Fruit fly (Drosophila melanogaster): Measurements from ENCODE around the gene Amt.
A peak's percentile ranks its signal among the peaks of the same experiment; 100 is the strongest.

The Amt gene

DNA sequence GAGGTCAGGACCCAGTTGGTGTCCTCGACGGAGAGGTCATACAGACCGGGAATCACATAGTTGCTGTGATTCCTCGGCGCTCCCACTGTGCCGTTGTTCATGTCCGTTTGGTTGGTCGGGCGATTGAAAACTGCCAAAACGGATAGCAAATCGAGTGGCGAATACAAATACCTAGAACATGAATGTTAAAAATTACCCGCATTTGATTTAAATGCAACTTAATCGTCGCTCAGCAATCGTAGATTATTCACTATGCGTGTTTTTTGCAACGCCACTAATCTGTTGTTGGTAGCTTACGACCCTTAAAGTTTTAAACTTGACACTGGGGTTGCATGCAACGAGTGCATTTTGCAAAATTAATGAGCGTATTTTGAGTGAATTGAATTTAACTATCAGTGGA lies at the start of gene Amt:
Gene Amt (minus strand): TSS at position 101 of the 400 bp plus-strand sequence.
- TF ChIP-seq svp (GFP tag) (no peak), CG6276 (GFP tag; optimal IDR thresholded peaks at IDR 0.05) (no peak), eg (GFP tag; IDR thresholded peaks at IDR 0.05) (no peak), dac (GFP tag; optimal IDR thresholded peaks at IDR 0.05) (no peak)

DNA sequence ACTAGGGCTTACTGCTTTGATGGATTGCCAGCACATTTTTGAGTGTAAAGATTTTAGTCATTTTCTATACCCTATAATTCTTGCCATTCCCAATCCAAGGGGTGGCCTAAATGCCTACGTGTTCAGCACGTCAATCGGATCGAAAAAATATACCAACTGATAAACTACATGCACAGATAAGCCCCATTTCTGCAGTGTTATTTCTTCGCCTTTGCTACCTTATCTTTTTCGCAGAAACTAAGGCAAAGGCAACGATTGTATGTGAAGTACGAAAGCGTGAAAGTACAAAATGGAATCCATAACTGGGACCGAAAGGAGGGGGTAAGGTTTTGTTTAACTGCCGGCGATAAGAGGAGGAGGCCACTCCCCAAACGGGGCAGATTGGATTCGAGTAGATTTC lies 49.0 kb upstream of the Amt start:
- TF ChIP-seq acj6 (GFP tag; optimal IDR thresholded peaks at IDR 0.05), result no peak
- peak; percentile 83 for TF ChIP-seq vri (GFP tag; optimal IDR thresholded peaks at IDR 0.05)
- no peak for TF ChIP-seq OdsH (GFP tag; optimal IDR thresholded peaks at IDR 0.05)
- TF ChIP-seq Hr39 (GFP tag; optimal IDR thresholded peaks at IDR 0.05), result no peak
- no peak for TF ChIP-seq Hr4 (GFP tag; optimal IDR thresholded peaks at IDR 0.05)
- no peak for TF ChIP-seq Sox102F (GFP tag; optimal IDR thresholded peaks at IDR 0.05)
- TF ChIP-seq Hr38 (GFP tag; optimal IDR thresholded peaks at IDR 0.05), result no peak

dm6 chr3R:15293878-15294350 lies 45.0 kb upstream of the Amt start:
- TF ChIP-seq Lpt (GFP tag; optimal IDR thresholded peaks at IDR 0.05) (no peak), Gug (GFP tag; IDR thresholded peaks at IDR 0.05) (no peak), Blimp-1 (GFP tag; optimal IDR thresholded peaks at IDR 0.05) (peak; percentile 17), CG11902 (GFP tag; optimal IDR thresholded peaks at IDR 0.05) (no peak), CG8119 (GFP tag; IDR thresholded peaks at IDR 0.05) (no peak), Met (GFP tag; optimal IDR thresholded peaks at IDR 0.05) (no peak), cyc (GFP tag; optimal IDR thresholded peaks at IDR 0.05) (no peak), vri (GFP tag; optimal IDR thresholded peaks at IDR 0.05) (peak; percentile 42), CG9139 (GFP tag; optimal IDR thresholded peaks at IDR 0.05) (no peak)

DNA sequence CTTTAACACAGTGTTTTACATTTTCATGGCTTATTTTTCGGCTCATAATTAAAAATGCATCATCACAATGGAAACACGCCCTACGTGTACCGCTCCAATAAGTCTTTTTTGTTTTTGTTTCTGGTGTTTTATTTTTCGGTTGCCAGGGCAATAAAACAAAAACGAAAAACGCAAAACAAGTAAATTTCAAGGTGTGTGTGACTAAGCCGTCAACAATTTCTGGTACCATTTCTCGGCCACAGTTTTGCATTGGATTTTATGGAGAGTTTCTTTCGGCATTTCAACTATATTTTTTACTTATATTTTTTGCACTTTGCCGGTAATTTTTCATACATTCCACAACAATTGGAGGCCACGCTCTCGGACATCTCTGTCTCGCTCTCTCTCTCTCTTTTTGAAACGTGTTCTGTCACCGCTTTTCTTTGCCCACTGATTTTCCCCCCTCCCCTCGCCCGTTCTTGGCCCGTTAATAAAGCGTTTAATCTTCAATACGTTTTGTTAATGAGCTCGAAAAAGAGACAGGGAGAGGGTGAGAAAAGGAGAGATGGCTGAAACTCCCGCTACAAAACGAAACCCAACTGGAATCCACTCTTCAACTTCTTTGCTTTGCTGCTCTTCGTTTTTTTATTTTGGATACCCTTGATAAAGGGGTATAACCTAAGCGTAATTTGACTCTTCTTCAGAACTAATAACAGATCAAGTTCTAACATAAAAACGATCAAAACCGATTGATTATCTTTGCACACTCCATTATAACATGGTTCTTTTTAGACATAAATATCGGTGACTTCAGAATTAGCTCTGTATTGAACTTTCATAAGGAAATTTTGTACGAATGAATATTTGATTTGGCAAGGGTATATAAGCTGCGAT lies 44.3 kb upstream of the Amt start:
- TF ChIP-seq Ets21C (GFP tag; optimal IDR thresholded peaks at IDR 0.05) (peak; percentile 32), esn (GFP tag; optimal IDR thresholded peaks at IDR 0.05) (peak; percentile 66), CG8319 (GFP tag; optimal IDR thresholded peaks at IDR 0.05) (no peak), CG34406 (GFP tag; optimal IDR thresholded peaks at IDR 0.05) (peak; percentile 33), Blimp-1 (GFP tag; optimal IDR thresholded peaks at IDR 0.05) (peak; percentile 67), net (GFP tag; optimal IDR thresholded peaks at IDR 0.05) (no peak), lz (GFP tag; optimal IDR thresholded peaks at IDR 0.05) (peak; percentile 60), CG3032 (tag; optimal IDR thresholded peaks at IDR 0.05) (no peak), Eip75B (GFP tag; optimal IDR thresholded peaks at IDR 0.05) (no peak), Met (GFP tag; optimal IDR thresholded peaks at IDR 0.05) (peak; percentile 68), CG32006 (GFP tag; optimal IDR thresholded peaks at IDR 0.05) (no peak), CG16779 (tag; optimal IDR thresholded peaks at IDR 0.05) (no peak), topi (GFP tag; optimal IDR thresholded peaks at IDR 0.05) (peak; percentile 38), Hr38 (GFP tag; optimal IDR thresholded peaks at IDR 0.05) (no peak), CG31627 (GFP tag; optimal IDR thresholded peaks at IDR 0.05) (no peak), spab (GFP tag; optimal IDR thresholded peaks at IDR 0.05) (no peak), CG6792 (GFP tag; optimal IDR thresholded peaks at IDR 0.05) (peak; percentile 33), fkh (GFP tag; optimal IDR thresholded peaks at IDR 0.05) (no peak), CG8119 (GFP tag; IDR thresholded peaks at IDR 0.05) (no peak), CG6276 (GFP tag; optimal IDR thresholded peaks at IDR 0.05) (no peak), CG6163 (GFP tag; IDR thresholded peaks at IDR 0.05) (peak; percentile 22; the same call in 1 of the 3 replicates), fd85E (GFP tag; optimal IDR thresholded peaks at IDR 0.05) (peak; percentile 8), CG8632 (GFP tag; optimal IDR thresholded peaks at IDR 0.05) (peak; percentile 6), ss (GFP tag; optimal IDR thresholded peaks at IDR 0.05) (peak in 1 of 2 experiments; percentile 47), CG6854 (GFP tag; optimal IDR thresholded peaks at IDR 0.05) (no peak), Smox (GFP tag; optimal IDR thresholded peaks at IDR 0.05) (no peak), vri (GFP tag; optimal IDR thresholded peaks at IDR 0.05) (peak; percentile 48), CG11902 (GFP tag; optimal IDR thresholded peaks at IDR 0.05) (peak; percentile 23), fd59A (GFP tag; optimal IDR thresholded peaks at IDR 0.05) (no peak), pdm3 (GFP tag; optimal IDR thresholded peaks at IDR 0.05) (no peak), CG6808 (GFP tag; optimal IDR thresholded peaks at IDR 0.05) (peak; percentile 44), Eip78C (GFP tag) (peak; percentile 79)

Data from whole organism, prepupa.